Fruit fly (Drosophila melanogaster): ENCODE data around the gene CG3448.

Gene CG3448

dm6 chr3L:9432810-9433587, 18.4 kb downstream of the CG3448 start:
- TF ChIP-seq psq (GFP tag; optimal IDR thresholded peaks at IDR 0.05) (no peak), lola (GFP tag; optimal IDR thresholded peaks at IDR 0.05) (no peak), OdsH (GFP tag; optimal IDR thresholded peaks at IDR 0.05) (no peak), rgr (GFP tag; optimal IDR thresholded peaks at IDR 0.05) (no peak), N (GFP tag; optimal IDR thresholded peaks at IDR 0.05) (no peak), dmrt93B (GFP tag; optimal IDR thresholded peaks at IDR 0.05) (no peak), fru (GFP tag; optimal IDR thresholded peaks at IDR 0.05) (no peak), Dfd (GFP tag; optimal IDR thresholded peaks at IDR 0.05) (no peak), Jra (GFP tag; optimal IDR thresholded peaks at IDR 0.05) (no peak), Hr83 (GFP tag; optimal IDR thresholded peaks at IDR 0.05; ENCODE audit: poor library complexity, severe bottlenecking) (no peak), ey (GFP tag; optimal IDR thresholded peaks at IDR 0.05) (no peak), sage (GFP tag; optimal IDR thresholded peaks at IDR 0.05) (no peak), Myc (optimal IDR thresholded peaks at IDR 0.05) (no peak), br (GFP tag; optimal IDR thresholded peaks at IDR 0.05) (no peak), foxo (GFP tag; optimal IDR thresholded peaks at IDR 0.05) (no peak), CG32264 (GFP tag; optimal IDR thresholded peaks at IDR 0.05) (no peak), brk (GFP tag; optimal IDR thresholded peaks at IDR 0.05) (no peak), Rel (GFP tag; optimal IDR thresholded peaks at IDR 0.05) (no peak), Rel (tag; optimal IDR thresholded peaks at IDR 0.05) (no peak)

- peak; percentile 7 for TF ChIP-seq Dif (GFP tag; optimal IDR thresholded peaks at IDR 0.05; ENCODE audit: partially characterized antibody)
- no peak for TF ChIP-seq N (GFP tag; optimal IDR thresholded peaks at IDR 0.05)
These were observed 19.3 kb downstream of the CG3448 start for dm6 chr3L:9431848-9432623.

dm6 chr3L:9430608-9430952, 20.8 kb downstream of the CG3448 start:
- no peak for TF ChIP-seq br (GFP tag; optimal IDR thresholded peaks at IDR 0.05)
- no peak for TF ChIP-seq Jra (GFP tag; optimal IDR thresholded peaks at IDR 0.05)
- no peak for TF ChIP-seq psq (GFP tag; optimal IDR thresholded peaks at IDR 0.05)

dm6 chr3L:9429665-9430607, 21.4 kb downstream of the CG3448 start, which contains the start of the genes RpS17 and MTF-1:
Gene RpS17, minus strand, starts transcription at chr3L:9429821.
Gene MTF-1, plus strand, starts transcription at chr3L:9430312.
- TF ChIP-seq CG32264 (GFP tag; optimal IDR thresholded peaks at IDR 0.05) (no peak), rgr (GFP tag; optimal IDR thresholded peaks at IDR 0.05) (peak; percentile 76), psq (GFP tag; optimal IDR thresholded peaks at IDR 0.05) (peak; percentile 9), dmrt93B (GFP tag; optimal IDR thresholded peaks at IDR 0.05) (peak; percentile 28), Vsx2 (GFP tag; optimal IDR thresholded peaks at IDR 0.05; ENCODE audit: partially characterized antibody) (no peak), GATAd (GFP tag; optimal IDR thresholded peaks at IDR 0.05) (peak; percentile 44), CrebA (GFP tag; optimal IDR thresholded peaks at IDR 0.05; ENCODE audit: borderline replicate concordance) (no peak), jim (GFP tag; optimal IDR thresholded peaks at IDR 0.05) (no peak), N (GFP tag; optimal IDR thresholded peaks at IDR 0.05) (no peak), lola (GFP tag; optimal IDR thresholded peaks at IDR 0.05) (no peak), dl (GFP tag; optimal IDR thresholded peaks at IDR 0.05; ENCODE audit: insufficient read depth in 1 of 2, partially characterized antibody in 2 of 2) (no peak), pan (optimal IDR thresholded peaks at IDR 0.05) (no peak), woc (GFP tag; optimal IDR thresholded peaks at IDR 0.05) (no peak), h (GFP tag; optimal IDR thresholded peaks at IDR 0.05) (peak; percentile 31), usp (GFP tag; optimal IDR thresholded peaks at IDR 0.05) (no peak), br (GFP tag; optimal IDR thresholded peaks at IDR 0.05) (no peak), Sp1 (GFP tag; optimal IDR thresholded peaks at IDR 0.05) (peak; percentile 76), dsf (GFP tag; optimal IDR thresholded peaks at IDR 0.05; ENCODE audit: borderline replicate concordance) (peak; percentile 9), Dif (GFP tag; optimal IDR thresholded peaks at IDR 0.05; ENCODE audit: partially characterized antibody) (no peak), HLH106 (tag; optimal IDR thresholded peaks at IDR 0.05) (peak; percentile 44), Hr78 (GFP tag; optimal IDR thresholded peaks at IDR 0.05) (no peak), sv (GFP tag; optimal IDR thresholded peaks at IDR 0.05) (peak; percentile 44), brk (GFP tag; optimal IDR thresholded peaks at IDR 0.05) (peak; percentile 36), Myc (optimal IDR thresholded peaks at IDR 0.05) (peak; percentile 93), foxo (GFP tag; optimal IDR thresholded peaks at IDR 0.05) (peak in 1 of 2 experiments; percentile 41), Mio (GFP tag; optimal IDR thresholded peaks at IDR 0.05) (peak; percentile 21), Rel (GFP tag; optimal IDR thresholded peaks at IDR 0.05) (no peak), Rel (tag; optimal IDR thresholded peaks at IDR 0.05) (peak; percentile 86), Abd-B (GFP tag; optimal IDR thresholded peaks at IDR 0.05) (no peak), Hr83 (GFP tag; optimal IDR thresholded peaks at IDR 0.05; ENCODE audit: poor library complexity, severe bottlenecking) (peak; percentile 82), CG9705 (GFP tag; optimal IDR thresholded peaks at IDR 0.05) (peak; percentile 27), sage (GFP tag; optimal IDR thresholded peaks at IDR 0.05) (peak; percentile 20), OdsH (GFP tag; optimal IDR thresholded peaks at IDR 0.05) (peak; percentile 30), fru (GFP tag; optimal IDR thresholded peaks at IDR 0.05) (peak; percentile 22)

All from whole organism, wandering third instar larva.